Fruit fly (Drosophila melanogaster) whole organism, embryonic: ENCODE data around the gene alphaTub84B.

Experiments
- Blimp-1 ChIP-seq: fragments of 200-800 bp; sonication (Bioruptor generic); optimal IDR thresholded peaks from 3 replicates; lab custom pipeline; 2018; ENCODE audit warnings: missing biosample characterization, missing genetic modification characterization, mild to moderate bottlenecking, moderate library complexity, missing genetic modification reagents
- CG10431 ChIP-seq: fragments of 200-800 bp; sonication (Bioruptor generic); optimal IDR thresholded peaks from 3 replicates; lab custom pipeline; 2018; ENCODE audit warnings: missing biosample characterization, mild to moderate bottlenecking, missing genetic modification characterization
- CG11247 ChIP-seq: fragments of 200-800 bp; sonication (Bioruptor generic); IDR thresholded peaks from 2 replicates; pipeline ENCODE4 v1.3.6; 2022; ENCODE audit warnings: missing biosample characterization, missing genetic modification characterization
- CG12155 ChIP-seq: fragments of 200-800 bp; sonication (Bioruptor generic); optimal IDR thresholded peaks from 3 replicates; lab custom pipeline; 2016; ENCODE audit warnings: missing biosample characterization, missing genetic modification characterization
- CG12236 ChIP-seq: fragments of 200-800 bp; sonication (Bioruptor generic); optimal IDR thresholded peaks from 2 replicates; lab custom pipeline; 2016; ENCODE audit warnings: missing biosample characterization, missing genetic modification characterization
- CG12299 ChIP-seq: fragments of 200-800 bp; sonication (Bioruptor generic); optimal IDR thresholded peaks from 2 replicates; lab custom pipeline; 2018; ENCODE audit warnings: missing biosample characterization, mild to moderate bottlenecking, missing genetic modification characterization
- CG1233 ChIP-seq: fragments of 200-800 bp; sonication (Bioruptor generic); optimal IDR thresholded peaks from 4 replicates; lab custom pipeline; 2018; ENCODE audit warnings: missing biosample characterization, mild to moderate bottlenecking, missing genetic modification characterization
- CG12659 ChIP-seq: fragments of 200-800 bp; sonication (Bioruptor generic); optimal IDR thresholded peaks from 3 replicates; lab custom pipeline; 2017; ENCODE audit warnings: mild to moderate bottlenecking, missing biosample characterization, missing genetic modification reagents, missing genetic modification characterization
- CG12769 ChIP-seq: fragments of 200-800 bp; sonication (Bioruptor generic); optimal IDR thresholded peaks from 2 replicates; lab custom pipeline; 2019; ENCODE audit warnings: missing biosample characterization, mild to moderate bottlenecking, missing genetic modification characterization, moderate library complexity
- CG13624 ChIP-seq: fragments of 200-800 bp; sonication (Bioruptor generic); optimal IDR thresholded peaks from 2 replicates; lab custom pipeline; 2016; ENCODE audit warnings: missing biosample characterization, missing genetic modification characterization
- CG13775 ChIP-seq: fragments of 200-800 bp; sonication (Bioruptor generic); optimal IDR thresholded peaks from 3 replicates; lab custom pipeline; 2017; ENCODE audit warnings: missing biosample characterization, mild to moderate bottlenecking, missing genetic modification characterization
- CG15269 ChIP-seq: fragments of 200-800 bp; sonication (Bioruptor generic); optimal IDR thresholded peaks from 2 replicates; lab custom pipeline; 2018; ENCODE audit warnings: missing biosample characterization, mild to moderate bottlenecking, missing genetic modification characterization, moderate library complexity
- CG1529 ChIP-seq: fragments of 200-800 bp; sonication (Bioruptor generic); optimal IDR thresholded peaks from 3 replicates; lab custom pipeline; 2018; ENCODE audit warnings: missing biosample characterization, missing genetic modification characterization
- CG17328 ChIP-seq: fragments of 200-800 bp; sonication (Bioruptor generic); IDR thresholded peaks from 2 replicates; pipeline ENCODE4 v1.3.6; 2022; ENCODE audit warnings: missing biosample characterization, missing genetic modification characterization
- CG30403 ChIP-seq: fragments of 200-800 bp; sonication (Bioruptor generic); optimal IDR thresholded peaks from 3 replicates; lab custom pipeline; 2016; ENCODE audit warnings: missing biosample characterization, missing genetic modification characterization
- CG4328 ChIP-seq: fragments of 200-800 bp; sonication (Bioruptor generic); optimal IDR thresholded peaks from 3 replicates; lab custom pipeline; 2017; ENCODE audit warnings: missing biosample characterization, missing genetic modification reagents, missing genetic modification characterization
- CG6272 ChIP-seq: fragments of 200-800 bp; sonication (Bioruptor generic); IDR thresholded peaks from 2 replicates; pipeline ENCODE4 v1.3.6; 2022; ENCODE audit warnings: missing biosample characterization, missing genetic modification characterization
- CG7556 ChIP-seq: fragments of 200-800 bp; sonication (Bioruptor generic); optimal IDR thresholded peaks from 2 replicates; lab custom pipeline; 2017; ENCODE audit warnings: missing biosample characterization, mild to moderate bottlenecking, missing genetic modification characterization
- CG7987 ChIP-seq: fragments of 200-800 bp; sonication (Bioruptor generic); optimal IDR thresholded peaks from 2 replicates; lab custom pipeline; 2018; ENCODE audit warnings: missing biosample characterization, mild to moderate bottlenecking, missing genetic modification characterization, moderate library complexity
- CG9727 ChIP-seq: fragments of 200-800 bp; sonication (Bioruptor generic); optimal IDR thresholded peaks from 3 replicates; lab custom pipeline; 2017; ENCODE audit warnings: missing biosample characterization, mild to moderate bottlenecking, missing genetic modification characterization
- CG9797 ChIP-seq: fragments of 200-800 bp; sonication (Bioruptor generic); optimal IDR thresholded peaks from 3 replicates; lab custom pipeline; 2018; ENCODE audit warnings: missing biosample characterization, mild to moderate bottlenecking, missing genetic modification characterization
- CTCF ChIP-seq: fragments of 200-800 bp; sonication (Bioruptor generic); optimal IDR thresholded peaks from 2 replicates; lab custom pipeline; 2017; ENCODE audit warnings: missing biosample characterization, mild to moderate bottlenecking, missing genetic modification characterization, moderate library complexity
- CoRest ChIP-seq: fragments of 200-800 bp; sonication (Bioruptor generic); optimal IDR thresholded peaks from 3 replicates; lab custom pipeline; 2018; ENCODE audit warnings: missing biosample characterization, mild to moderate bottlenecking, missing genetic modification characterization, moderate library complexity
- CrebB ChIP-seq: fragments of 200-800 bp; sonication (Bioruptor generic); optimal IDR thresholded peaks from 3 replicates; lab custom pipeline; 2018; ENCODE audit warnings: missing biosample characterization, mild to moderate bottlenecking, missing genetic modification characterization
- Dip3 ChIP-seq: fragments of 200-800 bp; sonication (Bioruptor generic); optimal IDR thresholded peaks from 3 replicates; lab custom pipeline; 2016; ENCODE audit warnings: missing biosample characterization, missing genetic modification characterization
- GATAe ChIP-seq: fragments of 200-800 bp; sonication (Bioruptor generic); conservative IDR thresholded peaks from 2 replicates; pipeline ENCODE4 v1.3.6; 2022; ENCODE audit warnings: missing biosample characterization, missing genetic modification characterization
- Hr3 ChIP-seq: fragments of 200-800 bp; sonication (Bioruptor generic); optimal IDR thresholded peaks from 3 replicates; lab custom pipeline; 2016; ENCODE audit warnings: missing biosample characterization, missing genetic modification characterization
- MESR4 ChIP-seq: fragments of 200-800 bp; sonication (Bioruptor generic); optimal IDR thresholded peaks from 2 replicates; lab custom pipeline; 2018; ENCODE audit warnings: missing biosample characterization, mild to moderate bottlenecking, missing genetic modification characterization, moderate library complexity
- Optix ChIP-seq: fragments of 200-800 bp; sonication (Bioruptor generic); IDR thresholded peaks from 3 replicates; pipeline ENCODE4 v1.3.6; 2022; ENCODE audit warnings: missing biosample characterization, missing genetic modification characterization
- Poxn ChIP-seq: fragments of 200-800 bp; sonication (Bioruptor generic); IDR thresholded peaks from 2 replicates; pipeline ENCODE4 v1.3.6; 2022; ENCODE audit warnings: missing biosample characterization, missing genetic modification characterization
- Ptx1 ChIP-seq: fragments of 200-800 bp; sonication (Bioruptor generic); IDR thresholded peaks from 2 replicates; pipeline ENCODE4 v1.3.6; 2022; ENCODE audit warnings: missing biosample characterization, missing genetic modification characterization
- Rfx ChIP-seq: fragments of 200-800 bp; sonication (Bioruptor generic); IDR thresholded peaks from 2 replicates; pipeline ENCODE4 v1.3.6; 2022; ENCODE audit warnings: missing biosample characterization, missing genetic modification characterization
- Sox100B ChIP-seq: fragments of 200-800 bp; sonication (Bioruptor generic); optimal IDR thresholded peaks from 3 replicates; lab custom pipeline; 2018; ENCODE audit warnings: missing biosample characterization, mild to moderate bottlenecking, missing genetic modification characterization
- Spps ChIP-seq: fragments of 200-800 bp; sonication (Bioruptor generic); optimal IDR thresholded peaks from 2 replicates; lab custom pipeline; 2018; ENCODE audit warnings: missing biosample characterization, mild to moderate bottlenecking, missing genetic modification characterization
- ab ChIP-seq: fragments of 200-800 bp; sonication (Bioruptor generic); optimal IDR thresholded peaks from 2 replicates; lab custom pipeline; 2016; ENCODE audit warnings: missing biosample characterization, missing genetic modification characterization
- al ChIP-seq: fragments of 200-800 bp; sonication (Bioruptor generic); IDR thresholded peaks from 2 replicates; pipeline ENCODE4 v1.3.6; 2022; ENCODE audit warnings: missing biosample characterization, missing genetic modification characterization
- ci ChIP-seq: fragments of 200-800 bp; sonication (Bioruptor generic); IDR thresholded peaks from 3 replicates; pipeline ENCODE4 v1.3.6; 2022; ENCODE audit warnings: missing biosample characterization, missing genetic modification characterization
- croc ChIP-seq: fragments of 200-800 bp; sonication (Bioruptor generic); conservative IDR thresholded peaks from 3 replicates; pipeline ENCODE4 v1.3.6; 2022; ENCODE audit warnings: missing biosample characterization, missing genetic modification characterization
- emc ChIP-seq: fragments of 200-800 bp; sonication (Bioruptor generic); optimal IDR thresholded peaks from 2 replicates; lab custom pipeline; 2016; ENCODE audit warnings: missing biosample characterization, missing genetic modification characterization
- exex ChIP-seq: fragments of 200-800 bp; sonication (Bioruptor generic); optimal IDR thresholded peaks from 4 replicates; lab custom pipeline; 2018; ENCODE audit warnings: missing biosample characterization, mild to moderate bottlenecking, missing genetic modification characterization, moderate library complexity
- ftz-f1 ChIP-seq: fragments of 200-800 bp; sonication (Bioruptor generic); optimal IDR thresholded peaks from 2 replicates; lab custom pipeline; 2016; ENCODE audit warnings: missing biosample characterization, missing genetic modification characterization
- hth ChIP-seq: fragments of >200 bp; optimal IDR thresholded peaks from 2 replicates; lab custom pipeline; 2017; ENCODE audit warnings: inconsistent platforms
- kay ChIP-seq: fragments of 200-800 bp; sonication (Bioruptor generic); optimal IDR thresholded peaks from 2 replicates; lab custom pipeline; 2016; ENCODE audit warnings: missing biosample characterization, missing genetic modification characterization
- lola ChIP-seq, 3 experiments: fragments of >200 bp in 2 of 3; fragments of 200-800 bp in 1 of 3; sonication (Bioruptor generic) in 1 of 3; optimal IDR thresholded peaks; 2 replicates each; lab custom pipeline; 2017 to 2019; ENCODE audit warnings: missing biosample characterization in 3 of 3, missing genetic modification characterization in 3 of 3, mild to moderate bottlenecking in 1 of 3, moderate library complexity in 1 of 3
- mld ChIP-seq: fragments of 200-800 bp; sonication (Bioruptor generic); IDR thresholded peaks from 3 replicates; pipeline ENCODE4 v1.3.6; 2022; ENCODE audit warnings: missing biosample characterization, missing genetic modification characterization; ENCODE audit not compliant: partially characterized antibody
- ro ChIP-seq: fragments of 200-800 bp; sonication (Bioruptor generic); IDR thresholded peaks from 2 replicates; pipeline ENCODE4 v1.3.6; 2022; ENCODE audit warnings: missing biosample characterization, missing genetic modification characterization
- run ChIP-seq: fragments of 200-800 bp; sonication (Bioruptor generic); optimal IDR thresholded peaks from 3 replicates; lab custom pipeline; 2018; ENCODE audit warnings: missing biosample characterization, mild to moderate bottlenecking, missing genetic modification characterization
- shn ChIP-seq: fragments of 200-800 bp; sonication (Bioruptor generic); optimal IDR thresholded peaks from 3 replicates; lab custom pipeline; 2016; ENCODE audit warnings: missing biosample characterization, missing genetic modification characterization
- sob ChIP-seq: fragments of 200-800 bp; sonication (Bioruptor generic); IDR thresholded peaks from 2 replicates; pipeline ENCODE4 v1.3.6; 2022; ENCODE audit warnings: missing biosample characterization, missing genetic modification characterization
- wdn ChIP-seq: fragments of 200-800 bp; sonication (Bioruptor generic); IDR thresholded peaks from 2 replicates; pipeline ENCODE4 v1.3.6; 2022; ENCODE audit warnings: missing biosample characterization, missing genetic modification characterization
- zf30C ChIP-seq: fragments of 200-800 bp; sonication (Bioruptor generic); optimal IDR thresholded peaks from 3 replicates; lab custom pipeline; 2018; ENCODE audit warnings: missing biosample characterization, mild to moderate bottlenecking, missing genetic modification characterization

Gene alphaTub84B

DNA sequence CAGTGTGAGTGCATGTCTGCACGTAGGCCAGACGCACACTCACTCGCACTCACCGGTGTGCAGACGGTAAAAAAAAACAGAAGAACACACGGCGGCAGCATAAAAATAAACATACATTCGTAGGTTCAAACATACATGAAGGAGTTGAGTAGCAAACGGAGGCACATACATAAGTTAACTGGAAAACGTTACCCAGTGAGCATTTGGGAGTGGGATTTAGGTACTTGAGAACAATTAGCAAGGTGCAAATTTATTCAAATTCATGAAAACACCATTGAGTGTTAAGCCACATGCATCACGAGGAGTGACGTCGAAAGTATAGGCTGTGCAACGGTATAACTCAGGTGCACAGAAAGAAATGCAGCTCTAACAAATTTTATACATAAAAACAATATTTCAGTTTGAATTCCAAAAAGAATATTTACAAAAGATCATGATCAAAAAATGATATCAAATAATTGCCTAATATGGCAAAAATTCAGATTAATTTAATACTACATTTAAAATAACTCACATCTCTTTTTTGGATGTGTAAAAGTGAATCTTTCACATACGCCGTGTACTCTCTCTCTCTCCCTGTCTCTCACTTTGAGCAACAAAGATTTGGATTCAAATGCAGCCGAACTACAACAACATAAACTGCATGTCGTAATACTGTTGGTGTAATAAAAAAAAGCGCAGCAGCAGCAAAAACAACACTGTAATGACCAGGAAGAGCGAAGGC, 22.4 kb downstream of the alphaTub84B start (continued):
- TF ChIP-seq Poxn (GFP tag; lab: Robert Waterston, UW) (no peak), Rfx (GFP tag; lab: Robert Waterston, UW) (no peak), croc (peak; percentile 97), shn (peak; percentile 77), CG1529 (GFP tag; lab: Kevin White, UChicago) (peak; percentile 97), Ptx1 (GFP tag; lab: Robert Waterston, UW) (no peak), mld (GFP tag; lab: Robert Waterston, UW) (no peak), Spps (tag; lab: Kevin White, UChicago) (peak; percentile 97), Sox100B (peak; percentile 97), CG4328 (GFP tag; lab: Kevin White, UChicago) (peak; percentile 88), CG6272 (peak; percentile 86), ab (peak; percentile 74), CG13775 (GFP tag; lab: Kevin White, UChicago) (peak; percentile 94), sob (GFP tag; lab: Robert Waterston, UW) (no peak), Blimp-1 (peak; percentile 98), Optix (no peak), ro (GFP tag; lab: Robert Waterston, UW) (no peak), CTCF (peak; percentile 50), ftz-f1 (GFP tag; lab: Kevin White, UChicago) (no peak), exex (tag; lab: Kevin White, UChicago) (peak; percentile 34), CG12155 (GFP tag; lab: Kevin White, UChicago) (peak; percentile 87), GATAe (GFP tag; lab: Robert Waterston, UW) (no peak), Hr3 (GFP tag; lab: Kevin White, UChicago) (peak; percentile 96), CG12659 (GFP tag; lab: Kevin White, UChicago) (peak; percentile 93), run (peak; percentile 82), CG9727 (GFP tag; lab: Kevin White, UChicago) (peak; percentile 98), CG30403 (peak; percentile 95), CG1233 (peak; percentile 93), zf30C (GFP tag; lab: Kevin White, UChicago) (peak; percentile 98), emc (no peak), CG11247 (no peak), CG17328 (GFP tag; lab: Robert Waterston, UW) (no peak), CG12769 (peak; percentile 78), CG7987 (GFP tag; lab: Kevin White, UChicago) (no peak), CoRest (tag; lab: Kevin White, UChicago) (peak; percentile 97), CrebB (tag; lab: Kevin White, UChicago) (peak; percentile 90), CG12299 (tag; lab: Kevin White, UChicago) (peak; percentile 84), kay (GFP tag; lab: Kevin White, UChicago) (peak; percentile 91), CG13624 (GFP tag; lab: Kevin White, UChicago) (peak; percentile 78), lola (GFP tag; optimal IDR thresholded peaks at IDR 0.05; lab: Kevin White, UChicago) (peak in 1 of 3 experiments; percentile 99), CG12236 (GFP tag; lab: Kevin White, UChicago) (peak; percentile 95), CG15269 (tag; lab: Kevin White, UChicago) (peak; percentile 91), Dip3 (GFP tag; lab: Kevin White, UChicago) (peak; percentile 44), CG7556 (GFP tag; lab: Kevin White, UChicago) (peak; percentile 90), wdn (GFP tag; lab: Robert Waterston, UW) (no peak), al (GFP tag; lab: Robert Waterston, UW) (no peak), CG9797 (peak; percentile 30), MESR4 (GFP tag; lab: Kevin White, UChicago) (peak; percentile 24), hth (lab: Kevin White, UChicago) (no peak), CG10431 (GFP tag; lab: Kevin White, UChicago) (peak; percentile 97), ci (no peak)
